Worm (Caenorhabditis elegans) whole organism, L1 larva: ENCODE data around the gene Y49F6C.8.

Experiments used
- Y116A8C.19 ChIP-seq: sonication (generic microtip); optimal IDR thresholded peaks from 2 replicates; lab custom pipeline; 2016; ENCODE audit warnings: missing compliant biosample characterization, missing genetic modification characterization, borderline replicate concordance
- ceh-63 ChIP-seq: fragments of 200-800 bp; sonication (Bioruptor generic); optimal IDR thresholded peaks from 2 replicates; lab custom pipeline; 2018; ENCODE audit warnings: mild to moderate bottlenecking, missing genetic modification characterization, missing compliant biosample characterization
- ceh-82 ChIP-seq, 3 experiments: fragments of 150-350 bp in 1 of 3; sonication (generic microtip) in 2 of 3; optimal IDR thresholded peaks; 2 replicates each; lab custom pipeline; 2014 to 2017; ENCODE audit warnings: missing biosample characterization in 3 of 3, missing genetic modification characterization in 3 of 3
- ces-1 ChIP-seq: fragments of 150-350 bp; optimal IDR thresholded peaks from 2 replicates; lab custom pipeline; 2014; ENCODE audit warnings: missing biosample characterization, missing genetic modification reagents, missing genetic modification characterization
- efl-1 ChIP-seq, 4 experiments: fragments of 150-350 bp; optimal IDR thresholded peaks in 3 of 4; peaks in 1 of 4; 1 replicate in 1 of 4; 2 replicates in 3 of 4; lab custom pipeline; 2014; ENCODE audit warnings: missing biosample characterization in 2 of 4, missing genetic modification characterization in 2 of 4, missing genetic modification reagents in 2 of 4
- egl-13 ChIP-seq: sonication (generic microtip); optimal IDR thresholded peaks from 2 replicates; lab custom pipeline; 2016; ENCODE audit warnings: missing genotype, missing genetic modification reagents, missing genetic modification characterization, missing compliant biosample characterization
- ets-5 ChIP-seq: fragments of 200-800 bp; sonication (Bioruptor generic); IDR thresholded peaks from 2 replicates; pipeline ENCODE4 v1.3.6; 2022; ENCODE audit warnings: missing genetic modification characterization, missing compliant biosample characterization
- fkh-4 ChIP-seq: sonication (generic microtip); optimal IDR thresholded peaks from 2 replicates; lab custom pipeline; 2016; ENCODE audit warnings: missing compliant biosample characterization, missing genetic modification characterization, borderline replicate concordance
- fkh-8 ChIP-seq: sonication (generic microtip); optimal IDR thresholded peaks from 2 replicates; lab custom pipeline; 2016; ENCODE audit warnings: mild to moderate bottlenecking, missing genetic modification characterization, missing compliant biosample characterization
- grh-1 ChIP-seq: fragments of 200-800 bp; sonication (Bioruptor generic); IDR thresholded peaks from 2 replicates; pipeline ENCODE4 v1.3.6; 2022; ENCODE audit warnings: missing genetic modification reagents, missing genetic modification characterization, missing compliant biosample characterization
- lin-14 ChIP-seq: fragments of 200-800 bp; sonication (Bioruptor generic); optimal IDR thresholded peaks from 2 replicates; lab custom pipeline; 2018; ENCODE audit warnings: mild to moderate bottlenecking, missing genetic modification characterization, moderate library complexity, missing compliant biosample characterization
- lin-39 ChIP-seq: fragments of 150-350 bp; optimal IDR thresholded peaks from 2 replicates; lab custom pipeline; 2014; ENCODE audit warnings: missing biosample characterization, missing genetic modification reagents, missing genetic modification characterization
- mab-9 ChIP-seq: fragments of 200-800 bp; sonication (Bioruptor generic); IDR thresholded peaks from 2 replicates; pipeline ENCODE4 v1.3.6; 2022; ENCODE audit warnings: missing genetic modification reagents, missing genetic modification characterization, missing compliant biosample characterization
- mef-2 ChIP-seq: fragments of 150-350 bp; optimal IDR thresholded peaks from 2 replicates; lab custom pipeline; 2014; ENCODE audit warnings: missing biosample characterization, missing genetic modification characterization
- mep-1 ChIP-seq: fragments of 150-350 bp; optimal IDR thresholded peaks from 2 replicates; lab custom pipeline; 2014; ENCODE audit warnings: missing biosample characterization, missing genetic modification characterization
- nhr-11 ChIP-seq: fragments of 150-350 bp; optimal IDR thresholded peaks from 2 replicates; lab custom pipeline; 2014; ENCODE audit warnings: missing biosample characterization, missing genetic modification characterization
- nhr-19 ChIP-seq: fragments of 200-800 bp; sonication (Bioruptor generic); conservative IDR thresholded peaks from 2 replicates; pipeline ENCODE4 v1.3.6; 2022; ENCODE audit warnings: missing genetic modification characterization, missing compliant biosample characterization
- nhr-237 ChIP-seq: fragments of 150-350 bp; optimal IDR thresholded peaks from 2 replicates; lab custom pipeline; 2014; ENCODE audit warnings: missing biosample characterization, missing genetic modification characterization
- nhr-47 ChIP-seq: sonication (generic microtip); optimal IDR thresholded peaks from 2 replicates; lab custom pipeline; 2016; ENCODE audit warnings: mild to moderate bottlenecking, missing genetic modification characterization, moderate library complexity, missing compliant biosample characterization
- nhr-71 ChIP-seq: sonication (generic microtip); optimal IDR thresholded peaks from 2 replicates; lab custom pipeline; 2016; ENCODE audit warnings: mild to moderate bottlenecking, missing genetic modification characterization, moderate library complexity, missing compliant biosample characterization
- nhr-76 ChIP-seq: sonication (generic microtip); optimal IDR thresholded peaks from 2 replicates; lab custom pipeline; 2017; ENCODE audit warnings: missing biosample characterization, missing genetic modification characterization
- nhr-84 ChIP-seq: sonication (generic microtip); optimal IDR thresholded peaks from 2 replicates; lab custom pipeline; 2017; ENCODE audit warnings: missing biosample characterization, missing genetic modification characterization
- nhr-85 ChIP-seq: sonication (generic microtip); peaks from one replicate; lab custom pipeline; 2016; ENCODE audit warnings: missing genetic modification characterization, inconsistent platforms, missing compliant biosample characterization
- nhr-90 ChIP-seq: sonication (generic microtip); optimal IDR thresholded peaks from 2 replicates; lab custom pipeline; 2016; ENCODE audit warnings: mild to moderate bottlenecking, missing genetic modification characterization, missing compliant biosample characterization; ENCODE audit not compliant: poor library complexity
- pag-3 ChIP-seq: sonication (generic microtip); optimal IDR thresholded peaks from 2 replicates; lab custom pipeline; 2017; ENCODE audit warnings: missing genetic modification characterization, mild to moderate bottlenecking, missing compliant biosample characterization, antibody characterized with exemption, borderline replicate concordance; ENCODE audit not compliant: insufficient read depth
- rnt-1 ChIP-seq: sonication (generic microtip); optimal IDR thresholded peaks from 2 replicates; lab custom pipeline; 2016; ENCODE audit warnings: mild to moderate bottlenecking, missing genetic modification characterization, moderate library complexity, missing compliant biosample characterization
- snpc-4 ChIP-seq: fragments of 150-350 bp; optimal IDR thresholded peaks from 2 replicates; lab custom pipeline; 2014; ENCODE audit warnings: missing biosample characterization, missing genetic modification characterization
- sox-4 ChIP-seq: sonication (generic microtip); optimal IDR thresholded peaks from 2 replicates; lab custom pipeline; 2016; ENCODE audit warnings: missing genetic modification characterization, missing compliant biosample characterization
- swsn-7 ChIP-seq: sonication (generic microtip); optimal IDR thresholded peaks from 2 replicates; lab custom pipeline; 2016; ENCODE audit warnings: missing genetic modification characterization, missing compliant biosample characterization
- unc-130 ChIP-seq: fragments of 150-350 bp; optimal IDR thresholded peaks from 2 replicates; lab custom pipeline; 2017; ENCODE audit warnings: missing biosample characterization, missing genetic modification characterization, inconsistent platforms
- unc-30 ChIP-seq: sonication (generic microtip); optimal IDR thresholded peaks from 2 replicates; lab custom pipeline; 2017; ENCODE audit warnings: missing biosample characterization, missing genetic modification characterization
- unc-86 ChIP-seq: sonication (generic microtip); optimal IDR thresholded peaks from 2 replicates; lab custom pipeline; 2016; ENCODE audit warnings: missing genetic modification characterization, missing compliant biosample characterization
- vab-15 ChIP-seq: sonication (generic microtip); optimal IDR thresholded peaks from 2 replicates; lab custom pipeline; 2017; ENCODE audit warnings: missing genotype, mild to moderate bottlenecking, missing genetic modification characterization, missing compliant biosample characterization
- xbp-1 ChIP-seq: sonication (generic microtip); optimal IDR thresholded peaks from 2 replicates; lab custom pipeline; 2016; ENCODE audit warnings: missing genetic modification characterization, missing compliant biosample characterization
- zag-1 ChIP-seq: fragments of 150-350 bp; optimal IDR thresholded peaks from 2 replicates; lab custom pipeline; 2014; ENCODE audit warnings: missing biosample characterization, missing genetic modification characterization
- zip-4 ChIP-seq: fragments of 200-800 bp; sonication (Bioruptor generic); optimal IDR thresholded peaks from 2 replicates; lab custom pipeline; 2018; ENCODE audit warnings: mild to moderate bottlenecking, missing genetic modification characterization, moderate library complexity, missing compliant biosample characterization
- ztf-11 ChIP-seq, 2 experiments: sonication (generic microtip); optimal IDR thresholded peaks; 2 replicates each; lab custom pipeline; 2016 to 2017; ENCODE audit warnings: missing genetic modification characterization in 2 of 2, missing biosample characterization in 1 of 2, missing compliant biosample characterization in 1 of 2
- ztf-4 ChIP-seq: fragments of 150-350 bp; optimal IDR thresholded peaks from 2 replicates; lab custom pipeline; 2014; ENCODE audit warnings: missing biosample characterization, missing genetic modification characterization

Y49F6C.8 gene

DNA sequence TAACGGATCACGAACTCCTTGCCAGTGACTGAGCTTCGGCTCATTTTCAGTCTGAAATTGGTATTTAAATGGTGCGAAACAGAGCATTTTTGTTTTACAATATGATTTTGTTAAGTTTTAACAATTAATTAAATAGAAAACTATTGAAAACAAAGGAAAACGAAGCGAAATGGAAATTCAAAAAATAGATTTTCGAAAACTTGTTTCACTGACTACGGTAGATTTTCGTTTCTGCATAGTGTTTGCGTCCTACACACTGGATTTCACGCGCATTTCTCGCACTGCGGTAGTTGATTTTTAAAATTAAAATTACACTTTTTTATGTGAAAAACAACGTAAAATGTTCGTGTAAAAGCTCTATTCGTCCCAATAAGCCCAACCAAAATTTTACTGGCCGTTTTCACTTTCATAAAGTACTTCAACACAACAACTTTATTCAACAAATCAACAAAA, 23.6 kb downstream of the Y49F6C.8 start, which contains the start of gene bath-30:
TSS of gene bath-30 (minus strand) at position 51 of the 453 bp plus-strand sequence.
- TF ChIP-seq nhr-84 (tag; lab: Kevin White, UChicago), result no peak
- no peak for TF ChIP-seq unc-130 (tag; lab: Kevin White, UChicago)
- no peak for TF ChIP-seq sox-4
- TF ChIP-seq unc-86 (tag; lab: Kevin White, UChicago), result no peak
- TF ChIP-seq, all 84 proteins: peak for 0

DNA sequence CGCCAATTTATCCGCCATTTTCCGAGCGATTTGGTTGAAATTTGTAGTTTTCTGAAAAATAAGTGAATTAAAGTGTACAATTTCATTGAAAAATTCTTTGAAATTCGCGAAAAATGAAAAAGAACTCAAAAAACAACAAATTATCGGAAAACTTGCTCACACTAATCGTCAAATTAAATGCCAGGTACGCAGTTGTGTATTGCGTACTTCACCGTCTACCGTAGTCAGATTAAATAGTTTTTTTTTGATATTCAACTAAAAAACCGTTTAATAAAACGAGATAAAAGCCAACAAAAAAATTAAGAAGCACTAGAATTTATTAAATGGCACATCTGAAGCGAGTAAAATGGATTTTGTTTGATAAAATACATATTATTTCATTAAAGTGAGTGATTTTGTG, 25.0 kb downstream of the Y49F6C.8 start, which contains the start of gene bath-28:
TSS of gene bath-28 (minus strand) at position 51 of the 400 bp plus-strand sequence.
- TF ChIP-seq nhr-76 (tag; lab: Kevin White, UChicago) (no peak), vab-15 (no peak), mef-2 (no peak), fkh-8 (no peak), nhr-90 (no peak), nhr-237 (tag; lab: Kevin White, UChicago) (no peak), nhr-47 (tag; lab: Kevin White, UChicago) (no peak), efl-1 (optimal IDR thresholded peaks at IDR 0.05; lab: Kevin White, UChicago) (no peak), efl-1 (GFP tag; optimal IDR thresholded peaks at IDR 0.05 in 1 of 2; lab: Kevin White, UChicago) (no peak), nhr-85 (tag; lab: Kevin White, UChicago) (no peak), lin-39 (no peak)

DNA sequence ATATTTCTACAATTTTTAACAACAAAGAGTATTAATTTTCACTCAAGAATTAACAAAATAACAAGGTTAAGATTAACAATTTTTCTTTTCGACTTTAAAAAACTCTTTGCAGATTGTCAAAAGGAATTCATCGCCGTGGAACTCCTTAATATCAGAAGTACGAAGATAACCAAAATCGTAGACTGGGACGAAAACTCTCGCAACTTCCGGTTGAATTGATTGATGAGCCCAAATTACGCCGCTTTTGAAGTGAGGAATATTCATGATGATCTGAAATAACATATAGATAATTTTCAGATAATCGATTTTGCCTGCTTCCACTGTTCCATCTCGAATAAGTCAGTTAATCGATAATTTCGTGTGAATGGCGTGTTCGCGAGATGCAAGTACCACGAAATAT, 26.2 kb downstream of the Y49F6C.8 start, which contains the start of gene F14D2.15:
TSS of gene F14D2.15 (minus strand) at position 101 of the 400 bp plus-strand sequence.
- TF ChIP-seq snpc-4 (tag; lab: Kevin White, UChicago) (no peak), xbp-1 (tag; lab: Kevin White, UChicago) (no peak), rnt-1 (tag; lab: Kevin White, UChicago) (no peak), ceh-63 (GFP tag; lab: Kevin White, UChicago) (no peak), ets-5 (no peak), ztf-4 (no peak), zag-1 (no peak), pag-3 (tag; lab: Kevin White, UChicago) (no peak), nhr-237 (tag; lab: Kevin White, UChicago) (no peak), lin-14 (GFP tag; lab: Kevin White, UChicago) (no peak), mab-9 (no peak), unc-30 (tag; lab: Kevin White, UChicago) (no peak)

DNA sequence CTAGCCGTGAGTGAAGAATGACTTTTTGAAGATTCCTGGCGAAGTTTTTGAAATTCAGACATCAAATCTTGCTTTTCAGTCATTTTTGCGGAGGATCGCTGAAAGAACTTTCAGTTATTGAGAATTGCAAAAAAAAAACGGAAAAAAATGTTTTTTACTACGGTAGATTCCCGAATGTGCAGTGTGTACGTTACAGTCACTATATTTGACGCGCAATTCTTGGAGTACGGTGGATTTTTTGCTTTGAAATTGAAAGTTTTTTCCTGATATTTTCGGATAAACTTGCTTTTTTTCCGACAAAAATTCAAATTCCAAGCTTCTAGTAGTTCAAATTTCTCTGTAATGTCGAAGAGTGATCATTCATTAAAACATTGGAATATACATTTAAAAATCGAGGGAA, 27.9 kb downstream of the Y49F6C.8 start, which contains the start of gene F14D2.11:
TSS of gene F14D2.11 (minus strand) at position 101 of the 400 bp plus-strand sequence.
- no peak for TF ChIP-seq mep-1 (tag; lab: Kevin White, UChicago)
- no peak for TF ChIP-seq mab-9
- TF ChIP-seq ceh-82 (tag; optimal IDR thresholded peaks at IDR 0.05; lab: Kevin White, UChicago), result no peak
- TF ChIP-seq grh-1 (GFP tag; lab: Robert Waterston, UW), result no peak
- no peak for TF ChIP-seq ztf-11 (tag; optimal IDR thresholded peaks at IDR 0.05; lab: Kevin White, UChicago)
- TF ChIP-seq nhr-71, result no peak
- no peak for TF ChIP-seq nhr-11 (tag; lab: Kevin White, UChicago)
- no peak for TF ChIP-seq nhr-19 (GFP tag; lab: Robert Waterston, UW)
- TF ChIP-seq Y116A8C.19, result no peak
- no peak for TF ChIP-seq zip-4
- no peak for TF ChIP-seq unc-30 (tag; lab: Kevin White, UChicago)
- TF ChIP-seq swsn-7 (tag; lab: Kevin White, UChicago), result no peak
- no peak for TF ChIP-seq egl-13 (tag; lab: Kevin White, UChicago)
- TF ChIP-seq sox-4, result no peak
- TF ChIP-seq ces-1 (GFP tag; lab: Kevin White, UChicago), result no peak
- TF ChIP-seq fkh-4 (tag; lab: Kevin White, UChicago), result no peak
- TF ChIP-seq ceh-63 (GFP tag; lab: Kevin White, UChicago), result no peak
